Worm (Caenorhabditis elegans) whole organism, late embryonic: ENCODE data around the gene hsp-43.

ENCODE experiments used
- C38D4.7 ChIP-seq: fragments of 200-800 bp; sonication (Bioruptor generic); optimal IDR thresholded peaks from 2 replicates; lab custom pipeline; 2018; ENCODE audit warnings: mild to moderate bottlenecking, missing genetic modification characterization, moderate library complexity, missing compliant biosample characterization
- F13H6.1 ChIP-seq: sonication (generic microtip); optimal IDR thresholded peaks from 2 replicates; lab custom pipeline; 2016; ENCODE audit warnings: missing genetic modification characterization, missing compliant biosample characterization
- K02D7.2 ChIP-seq: sonication (generic microtip); optimal IDR thresholded peaks from 2 replicates; lab custom pipeline; 2017; ENCODE audit warnings: mild to moderate bottlenecking, missing genetic modification characterization, missing compliant biosample characterization
- ceh-14 ChIP-seq: sonication (generic microtip); optimal IDR thresholded peaks from 2 replicates; lab custom pipeline; 2016; ENCODE audit warnings: missing genotype, missing genetic modification characterization, missing compliant biosample characterization
- ceh-2 ChIP-seq: sonication (generic microtip); optimal IDR thresholded peaks from 2 replicates; lab custom pipeline; 2016; ENCODE audit warnings: missing genotype, missing genetic modification characterization, missing compliant biosample characterization
- ceh-24 ChIP-seq: sonication (generic microtip); optimal IDR thresholded peaks from 2 replicates; lab custom pipeline; 2016; ENCODE audit warnings: mild to moderate bottlenecking, missing genetic modification characterization, missing compliant biosample characterization
- ceh-31 ChIP-seq: sonication (generic microtip); optimal IDR thresholded peaks from 2 replicates; lab custom pipeline; 2016; ENCODE audit warnings: missing genetic modification characterization, missing compliant biosample characterization
- ceh-34 ChIP-seq: sonication (generic microtip); optimal IDR thresholded peaks from 2 replicates; lab custom pipeline; 2016; ENCODE audit warnings: mild to moderate bottlenecking, missing genetic modification characterization, missing compliant biosample characterization
- ceh-9 ChIP-seq: sonication (generic microtip); optimal IDR thresholded peaks from 2 replicates; lab custom pipeline; 2016; ENCODE audit warnings: mild to moderate bottlenecking, missing genetic modification characterization, inconsistent platforms, missing compliant biosample characterization
- dve-1 ChIP-seq: sonication (generic microtip); optimal IDR thresholded peaks from 2 replicates; lab custom pipeline; 2017; ENCODE audit warnings: antibody characterized with exemption, mild to moderate bottlenecking, missing genetic modification characterization, missing compliant biosample characterization
- elt-2 ChIP-seq: sonication (generic microtip); optimal IDR thresholded peaks from 2 replicates; lab custom pipeline; 2016; ENCODE audit warnings: missing genetic modification reagents, missing genetic modification characterization, missing compliant biosample characterization
- elt-4 ChIP-seq: sonication (generic microtip); optimal IDR thresholded peaks from 2 replicates; lab custom pipeline; 2016; ENCODE audit warnings: missing genetic modification characterization, missing compliant biosample characterization
- eyg-1 ChIP-seq: sonication (generic microtip); optimal IDR thresholded peaks from 2 replicates; lab custom pipeline; 2016; ENCODE audit warnings: missing genotype, missing genetic modification characterization, missing compliant biosample characterization
- fax-1 ChIP-seq: sonication (generic microtip); optimal IDR thresholded peaks from 2 replicates; lab custom pipeline; 2016; ENCODE audit warnings: missing genotype, missing genetic modification characterization, missing compliant biosample characterization
- fkh-10 ChIP-seq: fragments of 150-350 bp; optimal IDR thresholded peaks from 2 replicates; lab custom pipeline; 2014; ENCODE audit warnings: missing biosample characterization, missing genetic modification reagents, missing genetic modification characterization
- gmeb-2 ChIP-seq: sonication (generic microtip); optimal IDR thresholded peaks from 2 replicates; lab custom pipeline; 2016; ENCODE audit warnings: missing genetic modification characterization, inconsistent platforms, missing compliant biosample characterization
- hlh-13 ChIP-seq: fragments of 200-800 bp; sonication (Bioruptor generic); optimal IDR thresholded peaks from 2 replicates; lab custom pipeline; 2018; ENCODE audit warnings: mild to moderate bottlenecking, missing genetic modification characterization, missing compliant biosample characterization
- hlh-15 ChIP-seq: sonication (generic microtip); optimal IDR thresholded peaks from 2 replicates; lab custom pipeline; 2016; ENCODE audit warnings: missing genetic modification characterization, missing compliant biosample characterization
- hlh-30 ChIP-seq: sonication (generic microtip); optimal IDR thresholded peaks from 2 replicates; lab custom pipeline; 2017; ENCODE audit warnings: antibody characterized with exemption, missing genetic modification characterization, missing compliant biosample characterization; ENCODE audit not compliant: insufficient read depth
- hlh-8 ChIP-seq: sonication (generic microtip); optimal IDR thresholded peaks from 2 replicates; lab custom pipeline; 2016; ENCODE audit warnings: missing genotype, missing genetic modification characterization, missing compliant biosample characterization
- lin-11 ChIP-seq: fragments of 200-800 bp; sonication (Bioruptor generic); optimal IDR thresholded peaks from 2 replicates; lab custom pipeline; 2018; ENCODE audit warnings: mild to moderate bottlenecking, missing genetic modification characterization, missing compliant biosample characterization
- madf-2 ChIP-seq: sonication (generic microtip); optimal IDR thresholded peaks from 2 replicates; lab custom pipeline; 2017; ENCODE audit warnings: missing genetic modification characterization, missing compliant biosample characterization
- mec-3 ChIP-seq: sonication (generic microtip); optimal IDR thresholded peaks from 2 replicates; lab custom pipeline; 2016; ENCODE audit warnings: borderline replicate concordance, missing genetic modification characterization, missing compliant biosample characterization
- nhr-232 ChIP-seq: sonication (generic microtip); optimal IDR thresholded peaks from 2 replicates; lab custom pipeline; 2016; ENCODE audit warnings: missing genetic modification characterization, missing compliant biosample characterization
- npax-4 ChIP-seq: sonication (generic microtip); optimal IDR thresholded peaks from 2 replicates; lab custom pipeline; 2016; ENCODE audit warnings: missing genetic modification characterization, missing compliant biosample characterization
- odd-2 ChIP-seq: sonication (generic microtip); optimal IDR thresholded peaks from 2 replicates; lab custom pipeline; 2017; ENCODE audit warnings: antibody characterized with exemption, mild to moderate bottlenecking, missing genetic modification characterization, missing compliant biosample characterization
- pag-3 ChIP-seq: sonication (generic microtip); optimal IDR thresholded peaks from 2 replicates; lab custom pipeline; 2016; ENCODE audit warnings: missing compliant biosample characterization, missing genetic modification characterization, borderline replicate concordance
- pat-9 ChIP-seq: fragments of 200-800 bp; sonication (Bioruptor generic); optimal IDR thresholded peaks from 2 replicates; lab custom pipeline; 2018; ENCODE audit warnings: mild to moderate bottlenecking, missing genetic modification characterization, moderate library complexity, missing compliant biosample characterization
- pax-1 ChIP-seq: fragments of 150-350 bp; optimal IDR thresholded peaks from 2 replicates; lab custom pipeline; 2014; ENCODE audit warnings: missing biosample characterization, missing genetic modification characterization
- pha-2 ChIP-seq: sonication (generic microtip); optimal IDR thresholded peaks from 2 replicates; lab custom pipeline; 2017; ENCODE audit warnings: mild to moderate bottlenecking, missing genetic modification characterization, missing compliant biosample characterization
- pqm-1 ChIP-seq: sonication (generic microtip); optimal IDR thresholded peaks from 2 replicates; lab custom pipeline; 2016; ENCODE audit warnings: missing genetic modification characterization, missing compliant biosample characterization
- pros-1 ChIP-seq: fragments of 150-350 bp; optimal IDR thresholded peaks from 2 replicates; lab custom pipeline; 2014; ENCODE audit warnings: missing biosample characterization, missing genetic modification reagents, missing genetic modification characterization
- sdc-2 ChIP-seq: sonication (generic microtip); optimal IDR thresholded peaks from 2 replicates; lab custom pipeline; 2016; ENCODE audit warnings: missing genotype, missing genetic modification characterization, missing compliant biosample characterization
- syd-9 ChIP-seq: sonication (generic microtip); optimal IDR thresholded peaks from 2 replicates; lab custom pipeline; 2016; ENCODE audit warnings: mild to moderate bottlenecking, missing genetic modification characterization, moderate library complexity, missing compliant biosample characterization
- ttx-3 ChIP-seq: sonication (generic microtip); optimal IDR thresholded peaks from 2 replicates; lab custom pipeline; 2016; ENCODE audit warnings: missing genetic modification reagents, missing genetic modification characterization, missing compliant biosample characterization
- unc-3 ChIP-seq, 2 experiments: fragments of 200-800 bp in 1 of 2; sonication (Bioruptor generic) in 1 of 2; sonication (generic microtip) in 1 of 2; conservative IDR thresholded peaks in 1 of 2; optimal IDR thresholded peaks in 1 of 2; 2 replicates each; pipeline versions ENCODE4 v1.3.6 to Lab custom; 2016 to 2022; ENCODE audit warnings: missing compliant biosample characterization in 2 of 2, missing genetic modification characterization in 2 of 2, missing genetic modification reagents in 1 of 2
- unc-42 ChIP-seq: sonication (generic microtip); optimal IDR thresholded peaks from 2 replicates; lab custom pipeline; 2016; ENCODE audit warnings: missing genotype, missing genetic modification characterization, missing compliant biosample characterization

Gene hsp-43

DNA sequence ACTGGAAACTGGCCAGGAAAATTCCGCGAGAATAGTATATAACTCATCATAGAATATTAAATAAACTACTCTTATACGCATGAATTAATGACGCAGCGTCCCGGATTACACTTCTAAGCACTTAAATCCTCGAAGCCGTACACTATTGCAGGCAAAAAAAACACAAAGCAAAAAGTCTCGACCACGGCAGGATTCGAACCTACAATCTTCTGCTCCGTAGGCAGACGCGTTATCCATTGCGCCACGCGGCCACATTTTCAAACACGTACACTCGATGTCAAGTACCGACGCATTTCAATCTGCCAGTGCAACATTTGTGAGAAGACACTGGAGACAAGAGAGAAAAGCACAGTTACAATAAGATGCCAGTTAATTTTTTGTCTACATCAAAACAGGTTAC is 15.5 kb downstream of the hsp-43 start (continued):
- TF ChIP-seq mec-3 (tag; lab: Kevin White, UChicago) (no peak), pros-1 (tag; lab: Kevin White, UChicago) (no peak), ceh-34 (tag; lab: Kevin White, UChicago) (peak; percentile 32), ttx-3 (tag; lab: Kevin White, UChicago) (peak; percentile 22), gmeb-2 (peak; percentile 40), unc-3 (GFP tag; conservative IDR thresholded peaks at IDR 0.05; lab: Robert Waterston, UW) (0 out of 2 replicates have a peak, but pooled peaks have one; percentile 18), unc-3 (tag; optimal IDR thresholded peaks at IDR 0.05; lab: Kevin White, UChicago) (no peak), nhr-232 (tag; lab: Kevin White, UChicago) (no peak), F13H6.1 (tag; lab: Kevin White, UChicago) (peak; percentile 13), eyg-1 (tag; lab: Kevin White, UChicago) (no peak), ceh-9 (tag; lab: Kevin White, UChicago) (no peak), K02D7.2 (tag; lab: Kevin White, UChicago) (no peak), odd-2 (tag; lab: Kevin White, UChicago) (no peak), elt-2 (tag; lab: Kevin White, UChicago) (peak; percentile 36), pat-9 (tag; lab: Kevin White, UChicago) (peak; percentile 12), syd-9 (tag; lab: Kevin White, UChicago) (peak; percentile 52), fkh-10 (GFP tag; lab: Kevin White, UChicago) (no peak), elt-4 (tag; lab: Kevin White, UChicago) (no peak), lin-11 (peak; percentile 35), hlh-30 (tag; lab: Kevin White, UChicago) (no peak), pha-2 (tag; lab: Kevin White, UChicago) (no peak), madf-2 (tag; lab: Kevin White, UChicago) (peak; percentile 47), hlh-8 (tag; lab: Kevin White, UChicago) (no peak), ceh-2 (no peak), ceh-24 (peak; percentile 4), pax-1 (tag; lab: Kevin White, UChicago) (no peak), ceh-14 (tag; lab: Kevin White, UChicago) (peak; percentile 45), hlh-15 (tag; lab: Kevin White, UChicago) (peak; percentile 35)

DNA sequence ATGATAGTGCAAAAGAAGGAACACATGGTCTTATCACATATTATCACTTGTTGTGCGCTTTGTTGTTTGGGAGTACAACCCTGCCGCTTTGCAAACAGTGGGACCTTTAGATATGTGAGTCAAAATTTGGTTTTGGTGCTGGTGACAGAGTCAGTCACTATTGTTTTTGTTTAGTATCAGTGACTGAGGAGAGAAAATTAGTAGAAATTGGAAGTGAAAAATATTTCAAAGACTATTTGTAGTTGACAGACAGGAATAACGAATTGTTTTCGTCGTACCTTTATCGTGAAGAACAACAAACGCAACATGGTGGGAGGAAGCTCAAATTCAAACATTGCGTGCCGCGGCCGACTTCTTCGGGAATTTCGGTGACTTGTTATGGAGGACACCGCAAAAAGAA is 18.8 kb downstream of the hsp-43 start, which contains the start of gene lrch-1:
TSS of gene lrch-1 (minus strand) at position 101 of the 400 bp plus-strand sequence.
- TF ChIP-seq hlh-13 (GFP tag; lab: Kevin White, UChicago) (no peak), sdc-2 (tag; lab: Kevin White, UChicago) (no peak), F13H6.1 (tag; lab: Kevin White, UChicago) (no peak), npax-4 (no peak), pag-3 (tag; lab: Kevin White, UChicago) (no peak), elt-2 (tag; lab: Kevin White, UChicago) (peak; percentile 29)
- TF ChIP-seq, all 69 proteins: peak for 1

DNA sequence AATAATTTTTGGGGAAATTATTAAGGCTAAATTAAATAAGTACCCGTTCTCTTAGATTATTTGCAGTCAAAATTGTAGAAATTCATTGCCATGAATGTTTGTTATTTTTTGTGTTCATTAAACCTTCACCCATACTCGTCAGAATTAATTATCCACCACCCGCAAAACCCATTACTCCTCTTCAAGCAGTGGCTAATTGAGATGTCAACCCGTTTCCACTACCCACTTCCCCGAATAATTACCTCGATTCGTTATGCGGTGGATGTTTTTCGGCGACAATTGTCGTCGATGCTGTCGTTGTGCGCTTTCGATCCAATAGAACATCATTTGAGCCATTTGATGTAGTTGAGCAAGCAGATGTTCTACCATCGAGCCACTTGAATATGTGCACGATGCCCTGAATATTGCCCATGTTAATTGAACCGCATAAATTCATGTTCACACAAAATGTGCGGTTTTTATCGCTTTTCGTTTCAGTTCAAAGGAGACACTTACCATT is 24.0 kb downstream of the hsp-43 start:
- peak; percentile 33 for TF ChIP-seq ceh-31 (tag; lab: Kevin White, UChicago)
- TF ChIP-seq fax-1 (tag; lab: Kevin White, UChicago) = no peak
- TF ChIP-seq pqm-1 = no peak
- TF ChIP-seq unc-42 (tag; lab: Kevin White, UChicago) = peak; percentile 77

DNA sequence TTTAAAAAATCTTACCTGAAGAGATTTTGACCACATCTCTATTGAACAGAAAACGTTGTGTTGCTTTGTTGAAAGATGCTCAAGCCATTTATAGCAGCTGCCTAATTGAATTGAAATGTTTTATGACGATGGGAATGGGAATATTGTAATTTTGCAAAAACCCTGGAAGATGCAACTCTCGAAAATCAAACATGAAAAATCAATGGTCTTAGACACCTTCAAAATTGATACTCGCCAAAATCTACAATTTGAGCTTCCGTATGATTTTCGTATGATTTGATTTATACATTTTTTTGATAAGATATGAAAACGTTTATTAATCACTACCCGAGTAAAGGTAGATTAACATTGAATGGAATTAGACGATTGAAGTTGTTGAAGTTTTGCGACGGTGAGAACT is 26.9 kb downstream of the hsp-43 start, which contains the start of gene C14F11.7:
TSS of gene C14F11.7 (minus strand) at position 101 of the 400 bp plus-strand sequence.
- TF ChIP-seq dve-1 (tag; lab: Kevin White, UChicago) (no peak), C38D4.7 (no peak), pros-1 (tag; lab: Kevin White, UChicago) (no peak)
